Worm (Caenorhabditis elegans) whole organism, L4 larva: ENCODE results near the gene EGAP1.5.
A peak's percentile ranks its signal among the peaks of the same experiment; 100 is the strongest.

Experiments used
- F49E8.2 ChIP-seq: sonication (generic microtip); optimal IDR thresholded peaks from 2 replicates; lab custom pipeline; 2016; ENCODE audit warnings: missing compliant biosample characterization, mild to moderate bottlenecking, missing genetic modification characterization, borderline replicate concordance
- ceh-82 ChIP-seq: sonication (generic microtip); optimal IDR thresholded peaks from 2 replicates; lab custom pipeline; 2017; ENCODE audit warnings: missing biosample characterization, missing genetic modification characterization
- ces-1 ChIP-seq: fragments of 150-350 bp; sonication (generic microtip); optimal IDR thresholded peaks from 4 replicates; lab custom pipeline; 2014; ENCODE audit warnings: missing biosample characterization, missing genetic modification reagents, missing genetic modification characterization
- daf-16 ChIP-seq, 3 experiments: sonication (generic microtip); optimal IDR thresholded peaks; 2 replicates each; lab custom pipeline; 2016 to 2017; ENCODE audit warnings: missing genetic modification characterization in 3 of 3, missing genetic modification reagents in 3 of 3, mild to moderate bottlenecking in 2 of 3, missing compliant biosample characterization in 2 of 3, missing biosample characterization in 1 of 3, moderate library complexity in 1 of 3
- lir-3 ChIP-seq: sonication (generic microtip); optimal IDR thresholded peaks from 2 replicates; lab custom pipeline; 2016; ENCODE audit warnings: mild to moderate bottlenecking, missing genetic modification characterization, missing compliant biosample characterization
- lsy-2 ChIP-seq, 2 experiments: fragments of 150-350 bp in 1 of 2; sonication (generic microtip) in 1 of 2; optimal IDR thresholded peaks; 2 replicates each; lab custom pipeline; 2014 to 2017; ENCODE audit warnings: missing biosample characterization in 2 of 2, missing genetic modification characterization in 2 of 2
- nhr-42 ChIP-seq: fragments of 200-800 bp; sonication (Bioruptor generic); IDR thresholded peaks from 2 replicates; pipeline ENCODE4 v1.3.6; 2022; ENCODE audit warnings: missing genetic modification characterization, missing compliant biosample characterization
- pha-4 ChIP-seq, 2 experiments: fragments of 150-350 bp in 1 of 2; fragments of 200-800 bp in 1 of 2; sonication (Bioruptor generic) in 1 of 2; IDR thresholded peaks in 1 of 2; optimal IDR thresholded peaks in 1 of 2; 2 replicates each; pipeline versions ENCODE4 v1.3.6 to Lab custom; 2014 to 2022; ENCODE audit warnings: missing genetic modification characterization in 2 of 2, missing genetic modification reagents in 2 of 2, missing biosample characterization in 1 of 2, missing compliant biosample characterization in 1 of 2
- snpc-4 ChIP-seq: fragments of 150-350 bp; optimal IDR thresholded peaks from 2 replicates; lab custom pipeline; 2014; ENCODE audit warnings: missing biosample characterization, missing genetic modification characterization
- zag-1 ChIP-seq: fragments of 150-350 bp; optimal IDR thresholded peaks from 2 replicates; lab custom pipeline; 2014; ENCODE audit warnings: missing biosample characterization, missing genetic modification characterization

DNA sequence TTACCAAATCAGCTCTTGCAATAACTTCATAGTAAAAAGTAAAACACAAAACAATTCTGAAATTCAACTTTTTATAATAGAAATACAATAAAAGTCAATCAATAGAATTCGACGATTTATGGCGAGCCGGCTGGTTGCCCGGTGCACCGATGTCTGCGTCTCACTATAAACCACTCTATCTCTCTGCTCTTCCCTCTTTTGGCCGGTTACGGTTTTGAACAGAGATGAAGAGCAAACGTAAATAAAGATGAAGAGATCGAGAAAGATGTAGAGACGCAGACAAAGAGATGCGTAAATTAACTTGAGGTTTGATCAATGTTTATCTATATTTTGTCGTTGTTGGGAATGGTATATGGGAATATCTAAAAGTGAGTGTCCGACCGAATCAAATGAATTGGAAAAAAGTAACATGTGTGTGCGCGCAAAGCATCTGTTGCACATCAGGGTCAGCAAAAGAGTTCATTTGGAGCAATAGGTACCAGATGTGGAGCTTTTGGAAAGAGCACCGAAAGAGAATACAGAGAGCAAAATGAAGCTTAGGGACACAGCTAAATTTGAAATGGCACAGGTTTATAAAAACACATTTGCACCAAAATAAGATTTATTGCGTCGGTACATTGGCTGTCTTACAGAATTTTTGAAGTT lies 48.9 kb downstream of the EGAP1.5 start:
- TF ChIP-seq F49E8.2 (tag; lab: Kevin White, UChicago) (no peak), nhr-42 (GFP tag; lab: Robert Waterston, UW) (no peak), zag-1 (tag; lab: Kevin White, UChicago) (no peak), pha-4 (GFP tag; IDR thresholded peaks at IDR 0.05; lab: Robert Waterston, UW) (no peak), pha-4 (tag; optimal IDR thresholded peaks at IDR 0.05; lab: Kevin White, UChicago) (no peak), lsy-2 (tag; optimal IDR thresholded peaks at IDR 0.05; lab: Kevin White, UChicago) (no peak), ceh-82 (no peak), lir-3 (tag; lab: Kevin White, UChicago) (no peak), daf-16 (GFP tag; optimal IDR thresholded peaks at IDR 0.05; lab: Kevin White, UChicago) (no peak), daf-16 (tag; optimal IDR thresholded peaks at IDR 0.05; lab: Kevin White, UChicago) (peak; percentile 64), ces-1 (no peak), snpc-4 (no peak)
